Worm (Caenorhabditis elegans) whole organism, L1 larva: ENCODE results near the gene srab-12.

Experiments used
- C04F5.9 ChIP-seq: sonication (generic microtip); optimal IDR thresholded peaks from 2 replicates; lab custom pipeline; 2016; ENCODE audit warnings: missing genetic modification characterization, missing compliant biosample characterization
- C16A3.4 ChIP-seq: fragments of 150-350 bp; optimal IDR thresholded peaks from 2 replicates; lab custom pipeline; 2014; ENCODE audit warnings: missing biosample characterization, missing genetic modification characterization
- Y116A8C.19 ChIP-seq: sonication (generic microtip); optimal IDR thresholded peaks from 2 replicates; lab custom pipeline; 2016; ENCODE audit warnings: missing compliant biosample characterization, missing genetic modification characterization, borderline replicate concordance
- alr-1 ChIP-seq: fragments of 200-800 bp; sonication (Bioruptor generic); optimal IDR thresholded peaks from 2 replicates; lab custom pipeline; 2018; ENCODE audit warnings: borderline replicate concordance, mild to moderate bottlenecking, missing genetic modification characterization, missing compliant biosample characterization
- aly-2 ChIP-seq: fragments of 150-350 bp; optimal IDR thresholded peaks from 2 replicates; lab custom pipeline; 2014; ENCODE audit warnings: missing biosample characterization, missing genetic modification characterization
- blmp-1 ChIP-seq: fragments of 150-350 bp; optimal IDR thresholded peaks from 2 replicates; lab custom pipeline; 2014; ENCODE audit warnings: missing biosample characterization, missing genetic modification characterization
- ceh-63 ChIP-seq: fragments of 200-800 bp; sonication (Bioruptor generic); optimal IDR thresholded peaks from 2 replicates; lab custom pipeline; 2018; ENCODE audit warnings: mild to moderate bottlenecking, missing genetic modification characterization, missing compliant biosample characterization
- ces-1 ChIP-seq: fragments of 150-350 bp; optimal IDR thresholded peaks from 2 replicates; lab custom pipeline; 2014; ENCODE audit warnings: missing biosample characterization, missing genetic modification reagents, missing genetic modification characterization
- dpl-1 ChIP-seq, 3 experiments: fragments of 150-350 bp in 2 of 3; sonication (generic microtip) in 1 of 3; optimal IDR thresholded peaks; 2 replicates each; lab custom pipeline; 2014 to 2017; ENCODE audit warnings: missing biosample characterization in 3 of 3, missing genetic modification characterization in 3 of 3, missing genetic modification reagents in 3 of 3
- dsc-1 ChIP-seq: sonication (generic microtip); optimal IDR thresholded peaks from 2 replicates; lab custom pipeline; 2016; ENCODE audit warnings: mild to moderate bottlenecking, missing genetic modification characterization, missing compliant biosample characterization
- efl-1 ChIP-seq, 4 experiments: fragments of 150-350 bp; optimal IDR thresholded peaks in 3 of 4; peaks in 1 of 4; 1 replicate in 1 of 4; 2 replicates in 3 of 4; lab custom pipeline; 2014; ENCODE audit warnings: missing biosample characterization in 2 of 4, missing genetic modification characterization in 2 of 4, missing genetic modification reagents in 2 of 4
- egl-13 ChIP-seq: sonication (generic microtip); optimal IDR thresholded peaks from 2 replicates; lab custom pipeline; 2016; ENCODE audit warnings: missing genotype, missing genetic modification reagents, missing genetic modification characterization, missing compliant biosample characterization
- elt-2 ChIP-seq: sonication (generic microtip); optimal IDR thresholded peaks from 2 replicates; lab custom pipeline; 2016; ENCODE audit warnings: missing genetic modification characterization, mild to moderate bottlenecking, inconsistent platforms, missing compliant biosample characterization, missing genetic modification reagents
- ets-5 ChIP-seq: fragments of 200-800 bp; sonication (Bioruptor generic); IDR thresholded peaks from 2 replicates; pipeline ENCODE4 v1.3.6; 2022; ENCODE audit warnings: missing genetic modification characterization, missing compliant biosample characterization
- fkh-10 ChIP-seq: sonication (generic microtip); optimal IDR thresholded peaks from 2 replicates; lab custom pipeline; 2017; ENCODE audit warnings: missing biosample characterization, missing genetic modification reagents, missing genetic modification characterization
- fkh-4 ChIP-seq: sonication (generic microtip); optimal IDR thresholded peaks from 2 replicates; lab custom pipeline; 2016; ENCODE audit warnings: missing compliant biosample characterization, missing genetic modification characterization, borderline replicate concordance
- fkh-8 ChIP-seq: sonication (generic microtip); optimal IDR thresholded peaks from 2 replicates; lab custom pipeline; 2016; ENCODE audit warnings: mild to moderate bottlenecking, missing genetic modification characterization, missing compliant biosample characterization
- hlh-17 ChIP-seq: fragments of 200-800 bp; sonication (Bioruptor generic); optimal IDR thresholded peaks from 2 replicates; lab custom pipeline; 2018; ENCODE audit warnings: missing genetic modification characterization, mild to moderate bottlenecking, missing compliant biosample characterization, moderate library complexity, borderline replicate concordance
- isw-1 ChIP-seq: fragments of 200-800 bp; sonication (Bioruptor generic); IDR thresholded peaks from 2 replicates; pipeline ENCODE4 v1.3.6; 2022; ENCODE audit warnings: missing genetic modification characterization, missing compliant biosample characterization
- lin-14 ChIP-seq: fragments of 200-800 bp; sonication (Bioruptor generic); optimal IDR thresholded peaks from 2 replicates; lab custom pipeline; 2018; ENCODE audit warnings: mild to moderate bottlenecking, missing genetic modification characterization, moderate library complexity, missing compliant biosample characterization
- lin-35 ChIP-seq, 2 experiments: fragments of 150-350 bp; optimal IDR thresholded peaks; 2 replicates each; lab custom pipeline; 2014; ENCODE audit warnings: missing biosample characterization in 2 of 2, missing genetic modification characterization in 2 of 2, missing genetic modification reagents in 2 of 2
- lir-3 ChIP-seq: sonication (generic microtip); optimal IDR thresholded peaks from 2 replicates; lab custom pipeline; 2016; ENCODE audit warnings: mild to moderate bottlenecking, missing genetic modification characterization, moderate library complexity, missing compliant biosample characterization; ENCODE audit not compliant: poor library complexity
- lsy-2 ChIP-seq, 2 experiments: fragments of 150-350 bp; optimal IDR thresholded peaks; 2 replicates each; lab custom pipeline; 2014; ENCODE audit warnings: missing biosample characterization in 2 of 2, missing genetic modification characterization in 2 of 2
- mab-9 ChIP-seq: fragments of 200-800 bp; sonication (Bioruptor generic); IDR thresholded peaks from 2 replicates; pipeline ENCODE4 v1.3.6; 2022; ENCODE audit warnings: missing genetic modification reagents, missing genetic modification characterization, missing compliant biosample characterization
- mef-2 ChIP-seq: fragments of 150-350 bp; optimal IDR thresholded peaks from 2 replicates; lab custom pipeline; 2014; ENCODE audit warnings: missing biosample characterization, missing genetic modification characterization
- nhr-12 ChIP-seq: sonication (generic microtip); optimal IDR thresholded peaks from 2 replicates; lab custom pipeline; 2017; ENCODE audit warnings: missing biosample characterization, missing genetic modification characterization
- nhr-19 ChIP-seq: fragments of 200-800 bp; sonication (Bioruptor generic); conservative IDR thresholded peaks from 2 replicates; pipeline ENCODE4 v1.3.6; 2022; ENCODE audit warnings: missing genetic modification characterization, missing compliant biosample characterization
- nhr-20 ChIP-seq: sonication (generic microtip); optimal IDR thresholded peaks from 2 replicates; lab custom pipeline; 2016; ENCODE audit warnings: mild to moderate bottlenecking, missing genetic modification characterization, missing compliant biosample characterization
- nhr-237 ChIP-seq: fragments of 150-350 bp; optimal IDR thresholded peaks from 2 replicates; lab custom pipeline; 2014; ENCODE audit warnings: missing biosample characterization, missing genetic modification characterization
- nhr-71 ChIP-seq: sonication (generic microtip); optimal IDR thresholded peaks from 2 replicates; lab custom pipeline; 2016; ENCODE audit warnings: mild to moderate bottlenecking, missing genetic modification characterization, moderate library complexity, missing compliant biosample characterization
- nhr-85 ChIP-seq: sonication (generic microtip); peaks from one replicate; lab custom pipeline; 2016; ENCODE audit warnings: missing genetic modification characterization, inconsistent platforms, missing compliant biosample characterization
- rnt-1 ChIP-seq: sonication (generic microtip); optimal IDR thresholded peaks from 2 replicates; lab custom pipeline; 2016; ENCODE audit warnings: mild to moderate bottlenecking, missing genetic modification characterization, moderate library complexity, missing compliant biosample characterization
- skn-1 ChIP-seq: fragments of 150-350 bp; optimal IDR thresholded peaks from 2 replicates; lab custom pipeline; 2014; ENCODE audit warnings: missing biosample characterization, missing genetic modification characterization
- snu-23 ChIP-seq: sonication (generic microtip); optimal IDR thresholded peaks from 2 replicates; lab custom pipeline; 2016; ENCODE audit warnings: missing genetic modification characterization, missing compliant biosample characterization
- tbx-2 ChIP-seq: sonication (generic microtip); optimal IDR thresholded peaks from 2 replicates; lab custom pipeline; 2016; ENCODE audit warnings: missing genetic modification characterization, missing compliant biosample characterization
- tlp-1 ChIP-seq: fragments of 150-350 bp; optimal IDR thresholded peaks from 2 replicates; lab custom pipeline; 2014; ENCODE audit warnings: missing biosample characterization, missing genetic modification characterization
- vab-15 ChIP-seq: sonication (generic microtip); optimal IDR thresholded peaks from 2 replicates; lab custom pipeline; 2017; ENCODE audit warnings: missing genotype, mild to moderate bottlenecking, missing genetic modification characterization, missing compliant biosample characterization

Gene srab-12

ce11 chrV:17754999-17755398, 28.4 kb downstream of the srab-12 start:
- TF ChIP-seq tlp-1 (tag; lab: Kevin White, UChicago): peak; percentile 32
- no peak for TF ChIP-seq skn-1
- TF ChIP-seq elt-2 (tag; lab: Kevin White, UChicago): peak; percentile 52
- TF ChIP-seq egl-13: no peak

DNA sequence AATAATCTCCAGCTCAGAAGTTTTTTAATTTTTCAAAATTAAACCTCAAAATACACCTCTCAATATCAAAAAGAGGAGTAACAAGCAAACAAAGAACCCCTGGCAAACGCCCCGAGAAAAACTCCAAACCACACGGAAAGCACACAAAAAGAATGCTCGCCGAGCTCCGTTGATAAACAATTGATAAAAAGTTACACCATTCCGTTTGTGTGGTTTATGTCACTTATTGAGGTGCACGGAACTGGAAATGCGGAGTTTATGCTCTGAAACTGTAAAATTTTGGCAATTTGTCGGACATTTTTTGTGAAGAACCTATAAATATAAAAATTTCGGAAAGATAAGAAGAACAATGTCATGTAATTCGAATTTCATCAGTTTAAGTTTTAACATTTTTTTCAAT, 31.1 kb downstream of the srab-12 start:
- TF ChIP-seq nhr-20 (tag; lab: Kevin White, UChicago) (peak; percentile 7), lin-14 (GFP tag; lab: Kevin White, UChicago) (peak; percentile 39), fkh-8 (no peak), elt-2 (tag; lab: Kevin White, UChicago) (peak; percentile 71), lin-35 (GFP tag; optimal IDR thresholded peaks at IDR 0.05; lab: Kevin White, UChicago) (peak in 1 of 2 experiments; percentile 1), blmp-1 (tag; lab: Kevin White, UChicago) (no peak), hlh-17 (GFP tag; lab: Kevin White, UChicago) (no peak)

DNA sequence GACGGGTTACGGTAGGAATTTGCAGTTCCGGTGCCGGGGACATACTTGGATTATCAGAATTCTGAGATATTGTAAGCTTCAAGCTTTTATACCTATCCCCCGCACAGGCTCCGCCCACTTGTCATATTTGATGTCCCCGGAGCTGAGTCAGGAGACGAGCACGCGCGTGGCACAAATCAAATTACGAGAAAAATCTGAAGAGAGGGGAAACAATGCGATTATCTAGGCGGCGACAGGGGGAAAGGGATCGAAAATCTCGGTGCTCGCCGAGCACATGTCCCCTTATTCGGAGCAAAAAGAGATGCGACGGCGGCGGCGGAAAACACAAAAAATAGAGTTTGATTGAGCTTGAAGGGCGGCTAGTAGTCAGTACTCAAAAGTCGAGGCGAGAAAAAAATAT, 34.3 kb downstream of the srab-12 start, which contains the start of gene R12G8.1:
TSS of gene R12G8.1 (minus strand) at position 63 of the 400 bp plus-strand sequence.
- no peak for TF ChIP-seq lir-3 (tag; lab: Kevin White, UChicago)
- TF ChIP-seq nhr-85 (tag; lab: Kevin White, UChicago): no peak
- TF ChIP-seq C04F5.9 (tag; lab: Kevin White, UChicago): no peak
- peak; percentile 66 for TF ChIP-seq ces-1
- peak; percentile 51 for TF ChIP-seq nhr-71 (tag; lab: Kevin White, UChicago)
- peak; percentile 89 for TF ChIP-seq fkh-10
- peak in 1 of 2 experiments; percentile 1 for TF ChIP-seq lsy-2 (tag; optimal IDR thresholded peaks at IDR 0.05; lab: Kevin White, UChicago)
- no peak for TF ChIP-seq vab-15 (tag; lab: Kevin White, UChicago)
- TF ChIP-seq ets-5 (GFP tag; lab: Robert Waterston, UW): no peak
- no peak for TF ChIP-seq nhr-12 (tag; lab: Kevin White, UChicago)
- TF ChIP-seq lin-14 (GFP tag; lab: Kevin White, UChicago): peak; percentile 78
- no peak for TF ChIP-seq efl-1 (optimal IDR thresholded peaks at IDR 0.05; lab: Kevin White, UChicago)
- TF ChIP-seq efl-1 (GFP tag; optimal IDR thresholded peaks at IDR 0.05 in 1 of 2; lab: Kevin White, UChicago): peak in 1 of 2 experiments; percentile 74

- no peak for TF ChIP-seq ces-1
- TF ChIP-seq dsc-1 (tag; lab: Kevin White, UChicago): no peak
- no peak for TF ChIP-seq mef-2 (tag; lab: Kevin White, UChicago)
- TF ChIP-seq snu-23: no peak
- no peak for TF ChIP-seq ceh-63
- TF ChIP-seq alr-1: no peak
- TF ChIP-seq nhr-19 (GFP tag; lab: Robert Waterston, UW): no peak
- no peak for TF ChIP-seq mab-9
- TF ChIP-seq isw-1: no peak
- no peak for TF ChIP-seq blmp-1 (tag; lab: Kevin White, UChicago)
- no peak for TF ChIP-seq fkh-4
- TF ChIP-seq C16A3.4: no peak
- TF ChIP-seq dpl-1 (GFP tag; optimal IDR thresholded peaks at IDR 0.05; lab: Kevin White, UChicago): no peak
- TF ChIP-seq rnt-1: no peak
- no peak for TF ChIP-seq tbx-2 (tag; lab: Kevin White, UChicago)
- TF ChIP-seq vab-15 (tag; lab: Kevin White, UChicago): no peak
- no peak for TF ChIP-seq Y116A8C.19
- no peak for TF ChIP-seq lin-14 (GFP tag; lab: Kevin White, UChicago)
- TF ChIP-seq aly-2 (tag; lab: Kevin White, UChicago): no peak
- no peak for TF ChIP-seq nhr-237
Observed at ce11 chrV:17746959-17747358, 36.5 kb downstream of the srab-12 start, which contains the start of gene twk-36. Gene twk-36 (minus strand): TSS chrV:17747059.
